Worm (Caenorhabditis elegans) whole organism, L4 larva: ENCODE data around the gene C16C8.25.

Experiments used
- F37D6.2 ChIP-seq: sonication (generic microtip); optimal IDR thresholded peaks from 2 replicates; lab custom pipeline; 2016; ENCODE audit warnings: mild to moderate bottlenecking, missing genetic modification characterization, missing compliant biosample characterization
- ZK337.2 ChIP-seq: fragments of 200-800 bp; sonication (Bioruptor generic); IDR thresholded peaks from 2 replicates; pipeline ENCODE4 v1.3.6; 2022; ENCODE audit warnings: missing genetic modification reagents, missing genetic modification characterization, missing compliant biosample characterization
- aly-2 ChIP-seq: sonication (generic microtip); optimal IDR thresholded peaks from 2 replicates; lab custom pipeline; 2018; ENCODE audit warnings: missing biosample characterization, missing genetic modification characterization
- arid-1 ChIP-seq: fragments of 200-800 bp; sonication (Bioruptor generic); conservative IDR thresholded peaks from 2 replicates; pipeline ENCODE4 v1.3.6; 2022; ENCODE audit warnings: missing genetic modification reagents, missing genetic modification characterization, missing compliant biosample characterization
- dmd-8 ChIP-seq: fragments of 200-800 bp; sonication (Bioruptor generic); IDR thresholded peaks from 2 replicates; pipeline ENCODE4 v1.3.6; 2022; ENCODE audit warnings: missing genetic modification characterization, missing compliant biosample characterization
- mdl-1 ChIP-seq, 2 experiments: fragments of 150-350 bp in 1 of 2; sonication (generic microtip) in 1 of 2; optimal IDR thresholded peaks; 2 replicates each; lab custom pipeline; 2014 to 2017; ENCODE audit warnings: missing biosample characterization in 2 of 2, missing genetic modification characterization in 2 of 2
- mep-1 ChIP-seq: fragments of 150-350 bp; sonication (generic microtip); optimal IDR thresholded peaks from 3 replicates; lab custom pipeline; 2014; ENCODE audit warnings: missing biosample characterization, missing genetic modification characterization
- mxl-2 ChIP-seq: fragments of 200-800 bp; sonication (Bioruptor generic); conservative IDR thresholded peaks from 2 replicates; pipeline ENCODE4 v1.3.6; 2022; ENCODE audit warnings: missing genetic modification reagents, missing genetic modification characterization, missing compliant biosample characterization
- nhr-237 ChIP-seq: sonication (generic microtip); optimal IDR thresholded peaks from 2 replicates; lab custom pipeline; 2017; ENCODE audit warnings: missing biosample characterization, missing genetic modification characterization
- nhr-77 ChIP-seq: fragments of 150-350 bp; optimal IDR thresholded peaks from 2 replicates; lab custom pipeline; 2014; ENCODE audit warnings: missing biosample characterization, missing genetic modification characterization
- unc-62 ChIP-seq, 3 experiments: fragments of 150-350 bp in 1 of 3; sonication (generic microtip); optimal IDR thresholded peaks in 2 of 3; peaks in 1 of 3; 1 replicate in 1 of 3; 2 replicates in 2 of 3; lab custom pipeline; 2014 to 2017; ENCODE audit warnings: missing biosample characterization in 3 of 3, missing genetic modification characterization in 3 of 3, missing genetic modification reagents in 3 of 3, missing genotype in 1 of 3

ce11 chrII:3447906-3448305 lies 1.1 kb upstream of the C16C8.25 start, which contains the start of gene C16C8.21:
- TF ChIP-seq mxl-2 (GFP tag; lab: Robert Waterston, UW) (no peak), mdl-1 (tag; optimal IDR thresholded peaks at IDR 0.05; lab: Kevin White, UChicago) (no peak), ZK337.2 (no peak), dmd-8 (GFP tag; lab: Robert Waterston, UW) (no peak), mep-1 (no peak), unc-62 (GFP tag; optimal IDR thresholded peaks at IDR 0.05 in 1 of 2; lab: Kevin White, UChicago) (no peak), unc-62 (tag; optimal IDR thresholded peaks at IDR 0.05; lab: Kevin White, UChicago) (no peak), nhr-77 (no peak), F37D6.2 (tag; lab: Kevin White, UChicago) (no peak), nhr-237 (tag; lab: Kevin White, UChicago) (no peak), arid-1 (GFP tag; lab: Robert Waterston, UW) (no peak), aly-2 (no peak)
